Worm (Caenorhabditis elegans) whole organism, L3 larva: Measurements from ENCODE around the gene srh-250.

Experiments used
- ceh-82 ChIP-seq: fragments of 150-350 bp; optimal IDR thresholded peaks from 2 replicates; lab custom pipeline; 2014; ENCODE audit warnings: missing biosample characterization, missing genetic modification characterization
- daf-12 ChIP-seq: fragments of 150-350 bp; optimal IDR thresholded peaks from 2 replicates; lab custom pipeline; 2014; ENCODE audit warnings: missing biosample characterization, missing genetic modification reagents, missing genetic modification characterization
- egl-27 ChIP-seq: sonication (generic microtip); optimal IDR thresholded peaks from 4 replicates; lab custom pipeline; 2017; ENCODE audit warnings: missing biosample characterization, missing genetic modification reagents, missing genetic modification characterization
- elt-2 ChIP-seq: sonication (generic microtip); optimal IDR thresholded peaks from 2 replicates; lab custom pipeline; 2016; ENCODE audit warnings: missing genetic modification reagents, mild to moderate bottlenecking, missing genetic modification characterization, missing compliant biosample characterization
- elt-3 ChIP-seq, 3 experiments: fragments of 150-350 bp in 1 of 3; sonication (generic microtip) in 2 of 3; optimal IDR thresholded peaks; 2 replicates in 2 of 3; 4 replicates in 1 of 3; lab custom pipeline; 2014 to 2017; ENCODE audit warnings: missing biosample characterization in 3 of 3, missing genetic modification characterization in 3 of 3
- eor-1 ChIP-seq, 2 experiments: fragments of 150-350 bp; optimal IDR thresholded peaks; 2 replicates each; lab custom pipeline; 2014 to 2018; ENCODE audit warnings: missing biosample characterization in 2 of 2, missing genetic modification characterization in 2 of 2
- nfya-1 ChIP-seq: sonication (generic microtip); optimal IDR thresholded peaks from 2 replicates; lab custom pipeline; 2017; ENCODE audit warnings: missing genetic modification characterization, mild to moderate bottlenecking, missing compliant biosample characterization, antibody characterized with exemption, moderate library complexity; ENCODE audit not compliant: insufficient read depth
- nhr-12 ChIP-seq: fragments of 150-350 bp; optimal IDR thresholded peaks from 2 replicates; lab custom pipeline; 2014; ENCODE audit warnings: missing biosample characterization, missing genetic modification characterization
- nhr-77 ChIP-seq: fragments of 150-350 bp; optimal IDR thresholded peaks from 2 replicates; lab custom pipeline; 2014; ENCODE audit warnings: missing biosample characterization, missing genetic modification characterization
- pha-4 ChIP-seq: fragments of 150-350 bp; optimal IDR thresholded peaks from 2 replicates; lab custom pipeline; 2014; ENCODE audit warnings: missing biosample characterization, missing genetic modification reagents, missing genetic modification characterization
- tbx-2 ChIP-seq: sonication (generic microtip); optimal IDR thresholded peaks from 2 replicates; lab custom pipeline; 2016; ENCODE audit warnings: mild to moderate bottlenecking, missing genetic modification characterization, missing compliant biosample characterization
- zag-1 ChIP-seq: fragments of 150-350 bp; optimal IDR thresholded peaks from 2 replicates; lab custom pipeline; 2014; ENCODE audit warnings: missing biosample characterization, missing genetic modification characterization
- ztf-11 ChIP-seq: fragments of 150-350 bp; optimal IDR thresholded peaks from 2 replicates; lab custom pipeline; 2014; ENCODE audit warnings: missing biosample characterization, missing genetic modification characterization

ce11 chrII:3891124-3891523 lies 12.7 kb downstream of the srh-250 start, which contains the start of gene F53C3.8:
- no peak for TF ChIP-seq elt-2 (tag; lab: Kevin White, UChicago)
- no peak for TF ChIP-seq egl-27
- no peak for TF ChIP-seq pha-4 (tag; lab: Kevin White, UChicago)
- TF ChIP-seq ztf-11 (tag; lab: Kevin White, UChicago), result no peak
- no peak for TF ChIP-seq daf-12 (tag; lab: Kevin White, UChicago)
- no peak for TF ChIP-seq eor-1 (tag; optimal IDR thresholded peaks at IDR 0.05; lab: Kevin White, UChicago)
- no peak for TF ChIP-seq nhr-77 (tag; lab: Kevin White, UChicago)
- TF ChIP-seq ceh-82 (tag; lab: Kevin White, UChicago), result no peak
- TF ChIP-seq nfya-1 (tag; lab: Kevin White, UChicago), result no peak
- no peak for TF ChIP-seq nhr-12 (tag; lab: Kevin White, UChicago)
- TF ChIP-seq elt-3 (tag; optimal IDR thresholded peaks at IDR 0.05; lab: Kevin White, UChicago), result no peak
- TF ChIP-seq tbx-2, result no peak
- no peak for TF ChIP-seq zag-1 (tag; lab: Kevin White, UChicago)
